Worm (Caenorhabditis elegans) whole organism, young adult: ENCODE results near the gene srab-20.

Experiments used
- B0019.2 ChIP-seq: fragments of 200-800 bp; sonication (Bioruptor generic); conservative IDR thresholded peaks from 2 replicates; pipeline ENCODE4 v1.3.6; 2022; ENCODE audit warnings: missing genetic modification reagents, missing genetic modification characterization, missing compliant biosample characterization
- B0035.1 ChIP-seq: sonication (generic microtip); optimal IDR thresholded peaks from 2 replicates; lab custom pipeline; 2016; ENCODE audit warnings: missing genetic modification characterization, mild to moderate bottlenecking, missing compliant biosample characterization, missing genotype, missing genetic modification reagents
- B0261.1 ChIP-seq: sonication (generic microtip); optimal IDR thresholded peaks from 2 replicates; lab custom pipeline; 2016; ENCODE audit warnings: mild to moderate bottlenecking, missing genetic modification characterization, moderate library complexity, missing compliant biosample characterization
- F22D6.2 ChIP-seq: sonication (generic microtip); optimal IDR thresholded peaks from 2 replicates; lab custom pipeline; 2016; ENCODE audit warnings: mild to moderate bottlenecking, missing genetic modification characterization, missing compliant biosample characterization
- F37B4.10 ChIP-seq: fragments of 200-800 bp; sonication (Bioruptor generic); IDR thresholded peaks from 2 replicates; pipeline ENCODE4 v1.3.6; 2022; ENCODE audit warnings: missing genetic modification characterization, missing compliant biosample characterization
- F49E8.2 ChIP-seq: sonication (generic microtip); optimal IDR thresholded peaks from 3 replicates; lab custom pipeline; 2017; ENCODE audit warnings: missing genetic modification characterization, mild to moderate bottlenecking, missing compliant biosample characterization, antibody characterized with exemption, moderate library complexity; ENCODE audit not compliant: insufficient read depth
- F52B5.7 ChIP-seq: sonication (generic microtip); optimal IDR thresholded peaks from 2 replicates; lab custom pipeline; 2016; ENCODE audit warnings: mild to moderate bottlenecking, missing genetic modification characterization, missing compliant biosample characterization
- F57A8.1 ChIP-seq: fragments of 200-800 bp; sonication (Bioruptor generic); optimal IDR thresholded peaks from 2 replicates; lab custom pipeline; 2018; ENCODE audit warnings: mild to moderate bottlenecking, missing genetic modification characterization, moderate library complexity, missing compliant biosample characterization
- F57C9.4 ChIP-seq: sonication (generic microtip); optimal IDR thresholded peaks from 2 replicates; lab custom pipeline; 2017; ENCODE audit warnings: mild to moderate bottlenecking, missing genetic modification characterization, missing compliant biosample characterization
- K12H6.12 ChIP-seq: fragments of 200-800 bp; sonication (Bioruptor generic); optimal IDR thresholded peaks from 2 replicates; lab custom pipeline; 2018; ENCODE audit warnings: mild to moderate bottlenecking, missing genetic modification characterization, missing compliant biosample characterization
- Y53F4B.3 ChIP-seq: fragments of 200-800 bp; sonication (Bioruptor generic); IDR thresholded peaks from 2 replicates; pipeline ENCODE4 v1.3.6; 2022; ENCODE audit warnings: missing genetic modification reagents, missing genetic modification characterization, missing compliant biosample characterization
- Y95B8A.8 ChIP-seq: fragments of 200-800 bp; sonication (Bioruptor generic); IDR thresholded peaks from 2 replicates; pipeline ENCODE4 v1.3.6; 2022; ENCODE audit warnings: missing genetic modification reagents, missing genetic modification characterization, missing compliant biosample characterization
- akir-1 ChIP-seq: fragments of 200-800 bp; sonication (Bioruptor generic); optimal IDR thresholded peaks from 2 replicates; lab custom pipeline; 2018; ENCODE audit warnings: mild to moderate bottlenecking, missing genetic modification characterization, moderate library complexity, missing compliant biosample characterization
- ccch-3 ChIP-seq: fragments of 200-800 bp; sonication (Bioruptor generic); optimal IDR thresholded peaks from 2 replicates; lab custom pipeline; 2018; ENCODE audit warnings: mild to moderate bottlenecking, missing genetic modification characterization, missing compliant biosample characterization
- ceh-58 ChIP-seq: fragments of 200-800 bp; sonication (Bioruptor generic); IDR thresholded peaks from 2 replicates; pipeline ENCODE4 v1.3.6; 2022; ENCODE audit warnings: missing genetic modification characterization, missing compliant biosample characterization
- ceh-79 ChIP-seq: sonication (generic microtip); optimal IDR thresholded peaks from 2 replicates; lab custom pipeline; 2017; ENCODE audit warnings: mild to moderate bottlenecking, missing genetic modification characterization, missing compliant biosample characterization
- ceh-91 ChIP-seq: fragments of 200-800 bp; sonication (Bioruptor generic); IDR thresholded peaks from 2 replicates; pipeline ENCODE4 v1.3.6; 2022; ENCODE audit warnings: missing genetic modification reagents, missing genetic modification characterization, missing compliant biosample characterization
- dpl-1 ChIP-seq: fragments of 150-350 bp; optimal IDR thresholded peaks from 2 replicates; lab custom pipeline; 2014; ENCODE audit warnings: missing biosample characterization, missing genetic modification reagents, missing genetic modification characterization
- efl-1 ChIP-seq: fragments of 150-350 bp; optimal IDR thresholded peaks from 2 replicates; lab custom pipeline; 2014; ENCODE audit warnings: missing biosample characterization, missing genetic modification reagents, missing genetic modification characterization
- let-526 ChIP-seq: fragments of 200-800 bp; sonication (Bioruptor generic); IDR thresholded peaks from 2 replicates; pipeline ENCODE4 v1.3.6; 2022; ENCODE audit warnings: missing genetic modification reagents, missing genetic modification characterization, missing compliant biosample characterization
- lin-26 ChIP-seq: fragments of 200-800 bp; sonication (Bioruptor generic); IDR thresholded peaks from 2 replicates; pipeline ENCODE4 v1.3.6; 2022; ENCODE audit warnings: missing genetic modification reagents, missing genetic modification characterization, missing compliant biosample characterization
- lsy-27 ChIP-seq: sonication (generic microtip); optimal IDR thresholded peaks from 2 replicates; lab custom pipeline; 2017; ENCODE audit warnings: missing genetic modification characterization, mild to moderate bottlenecking, missing compliant biosample characterization, antibody characterized with exemption, missing genotype, borderline replicate concordance; ENCODE audit not compliant: insufficient read depth
- nfya-2 ChIP-seq: fragments of 200-800 bp; sonication (Bioruptor generic); IDR thresholded peaks from 2 replicates; pipeline ENCODE4 v1.3.6; 2022; ENCODE audit warnings: missing genetic modification reagents, missing genetic modification characterization, missing compliant biosample characterization
- nhr-80 ChIP-seq: sonication (generic microtip); optimal IDR thresholded peaks from 2 replicates; lab custom pipeline; 2016; ENCODE audit warnings: missing genetic modification characterization, missing compliant biosample characterization
- nhr-90 ChIP-seq: sonication (generic microtip); optimal IDR thresholded peaks from 2 replicates; lab custom pipeline; 2016; ENCODE audit warnings: missing genotype, mild to moderate bottlenecking, missing genetic modification characterization, missing compliant biosample characterization
- rec-8 ChIP-seq, 2 experiments: sonication (generic microtip); optimal IDR thresholded peaks; 2 replicates each; lab custom pipeline; 2016; ENCODE audit warnings: mild to moderate bottlenecking in 2 of 2, missing genetic modification characterization in 2 of 2, missing genetic modification reagents in 2 of 2, missing genotype in 2 of 2, missing biosample characterization in 1 of 2, missing compliant biosample characterization in 1 of 2, moderate library complexity in 1 of 2
- sdz-38 ChIP-seq: sonication (generic microtip); optimal IDR thresholded peaks from 2 replicates; lab custom pipeline; 2016; ENCODE audit warnings: missing genotype, missing genetic modification characterization, missing compliant biosample characterization
- snpc-1.1 ChIP-seq: sonication (generic microtip); optimal IDR thresholded peaks from 2 replicates; lab custom pipeline; 2017; ENCODE audit warnings: missing genetic modification characterization, mild to moderate bottlenecking, missing compliant biosample characterization, antibody characterized with exemption, moderate library complexity, missing genotype, missing genetic modification reagents; ENCODE audit not compliant: insufficient read depth
- snpc-1.3 ChIP-seq: sonication (generic microtip); optimal IDR thresholded peaks from 2 replicates; lab custom pipeline; 2017; ENCODE audit warnings: missing genetic modification characterization, mild to moderate bottlenecking, missing compliant biosample characterization, antibody characterized with exemption, moderate library complexity, missing genotype, missing genetic modification reagents; ENCODE audit not compliant: insufficient read depth
- snpc-4 ChIP-seq, 5 experiments: fragments of 150-350 bp in 1 of 5; sonication (generic microtip) in 4 of 5; optimal IDR thresholded peaks; 2 replicates each; lab custom pipeline; 2014 to 2018; ENCODE audit warnings: missing genetic modification characterization in 5 of 5, missing biosample characterization in 3 of 5, antibody characterized with exemption in 2 of 5, mild to moderate bottlenecking in 2 of 5, missing compliant biosample characterization in 2 of 5, missing genotype in 2 of 5, moderate library complexity in 2 of 5, missing genetic modification reagents in 1 of 5
- somi-1 ChIP-seq: fragments of 200-800 bp; sonication (Bioruptor generic); optimal IDR thresholded peaks from 2 replicates; lab custom pipeline; 2018; ENCODE audit warnings: mild to moderate bottlenecking, missing genetic modification characterization, missing compliant biosample characterization
- ztf-22 ChIP-seq: fragments of 200-800 bp; sonication (Bioruptor generic); optimal IDR thresholded peaks from 2 replicates; lab custom pipeline; 2018; ENCODE audit warnings: mild to moderate bottlenecking, missing genetic modification characterization, moderate library complexity, missing compliant biosample characterization
- ztf-25 ChIP-seq: fragments of 200-800 bp; sonication (Bioruptor generic); IDR thresholded peaks from 2 replicates; pipeline ENCODE4 v1.3.6; 2022; ENCODE audit warnings: missing genetic modification reagents, missing genetic modification characterization, missing compliant biosample characterization
- ztf-28 ChIP-seq: fragments of 200-800 bp; sonication (Bioruptor generic); IDR thresholded peaks from 2 replicates; pipeline ENCODE4 v1.3.6; 2022; ENCODE audit warnings: missing genetic modification reagents, missing genetic modification characterization, missing compliant biosample characterization
- ztf-6 ChIP-seq: fragments of 200-800 bp; sonication (Bioruptor generic); IDR thresholded peaks from 2 replicates; pipeline ENCODE4 v1.3.6; 2022; ENCODE audit warnings: missing genetic modification reagents, missing genetic modification characterization, missing compliant biosample characterization

Gene srab-20

DNA sequence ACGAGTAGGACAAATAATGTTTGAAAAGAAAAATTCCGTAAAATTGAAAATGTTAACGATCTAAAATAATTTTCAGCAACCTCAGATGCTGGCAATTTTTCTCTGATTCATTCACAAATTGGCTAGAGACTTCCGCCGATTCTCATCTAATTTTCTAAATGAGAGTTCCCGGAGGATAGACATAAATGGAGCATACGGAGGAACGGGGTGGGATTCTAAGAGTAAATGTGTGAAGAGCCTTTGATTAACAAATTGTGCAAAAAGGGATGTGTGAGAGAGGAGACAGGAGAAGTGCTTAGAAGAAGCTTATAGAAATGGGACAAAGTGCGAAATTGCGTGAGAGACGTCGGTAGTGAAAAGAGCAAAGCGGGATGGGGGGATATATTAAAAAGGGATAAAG lies 22.8 kb downstream of the srab-20 start:
- no peak for TF ChIP-seq ztf-6 (GFP tag; lab: Robert Waterston, UW)
- no peak for TF ChIP-seq F57C9.4 (tag; lab: Kevin White, UChicago)
- TF ChIP-seq nhr-80, result no peak
- TF ChIP-seq dpl-1 (GFP tag; lab: Kevin White, UChicago), result no peak
- TF ChIP-seq ceh-58 (GFP tag; lab: Robert Waterston, UW), result no peak
- TF ChIP-seq Y95B8A.8 (GFP tag; lab: Robert Waterston, UW), result no peak
- TF ChIP-seq Y53F4B.3 (GFP tag; lab: Robert Waterston, UW), result no peak
- no peak for TF ChIP-seq ccch-3
- TF ChIP-seq lin-26 (GFP tag; lab: Robert Waterston, UW), result no peak
- no peak for TF ChIP-seq snpc-4 (GFP tag; optimal IDR thresholded peaks at IDR 0.05; lab: Kevin White, UChicago)
- TF ChIP-seq snpc-4 (tag; optimal IDR thresholded peaks at IDR 0.05; lab: Kevin White, UChicago), result no peak
- TF ChIP-seq ceh-91 (GFP tag; lab: Robert Waterston, UW), result no peak
- no peak for TF ChIP-seq sdz-38
- TF ChIP-seq F52B5.7, result no peak
- TF ChIP-seq nhr-90 (tag; lab: Kevin White, UChicago), result no peak
- no peak for TF ChIP-seq F22D6.2 (tag; lab: Kevin White, UChicago)
- TF ChIP-seq snpc-1.3 (tag; lab: Kevin White, UChicago), result no peak
- no peak for TF ChIP-seq nfya-2 (GFP tag; lab: Robert Waterston, UW)
- TF ChIP-seq, all 124 proteins: peak for 0

DNA sequence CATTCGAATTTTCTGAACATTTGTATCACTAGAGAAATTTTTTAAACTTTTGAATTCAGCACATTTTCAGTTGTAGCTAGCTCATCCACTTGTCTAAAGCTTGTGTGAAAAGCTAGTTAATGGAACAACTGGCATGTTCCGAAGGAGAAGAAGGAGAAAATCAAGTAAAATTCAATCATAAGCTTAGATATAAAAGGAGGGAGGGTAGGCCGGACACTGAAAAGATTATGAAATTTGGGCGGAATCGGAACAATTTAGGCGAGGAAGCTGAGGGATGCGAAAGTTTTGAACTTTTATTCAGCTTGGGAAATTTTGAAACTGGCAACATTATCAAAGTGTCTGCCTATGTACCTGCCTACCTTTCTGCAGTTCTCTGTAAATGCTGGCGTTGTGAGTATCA lies 23.7 kb downstream of the srab-20 start:
- no peak for TF ChIP-seq ztf-25 (GFP tag; lab: Robert Waterston, UW)
- TF ChIP-seq snpc-4 (GFP tag; optimal IDR thresholded peaks at IDR 0.05; lab: Kevin White, UChicago), result no peak
- TF ChIP-seq snpc-4 (tag; optimal IDR thresholded peaks at IDR 0.05; lab: Kevin White, UChicago), result no peak
- no peak for TF ChIP-seq K12H6.12 (tag; lab: Kevin White, UChicago)
- no peak for TF ChIP-seq ceh-79 (tag; lab: Kevin White, UChicago)
- no peak for TF ChIP-seq lsy-27 (tag; lab: Kevin White, UChicago)
- no peak for TF ChIP-seq ztf-28 (GFP tag; lab: Robert Waterston, UW)
- no peak for TF ChIP-seq snpc-1.1 (tag; lab: Kevin White, UChicago)
- no peak for TF ChIP-seq akir-1
- no peak for TF ChIP-seq B0261.1 (tag; lab: Kevin White, UChicago)
- TF ChIP-seq somi-1 (GFP tag; lab: Kevin White, UChicago), result no peak
- no peak for TF ChIP-seq F37B4.10
- TF ChIP-seq dpl-1 (GFP tag; lab: Kevin White, UChicago), result no peak
- no peak for TF ChIP-seq B0035.1 (tag; lab: Kevin White, UChicago)
- TF ChIP-seq F57A8.1 (GFP tag; lab: Kevin White, UChicago), result no peak
- TF ChIP-seq F49E8.2 (tag; lab: Kevin White, UChicago), result no peak
- TF ChIP-seq efl-1 (GFP tag; lab: Kevin White, UChicago), result no peak
- no peak for TF ChIP-seq Y53F4B.3 (GFP tag; lab: Robert Waterston, UW)
- TF ChIP-seq let-526 (GFP tag; lab: Robert Waterston, UW), result no peak
- no peak for TF ChIP-seq F52B5.7
- TF ChIP-seq B0019.2 (GFP tag; lab: Robert Waterston, UW), result no peak

ce11 chrV:3454620-3455019 lies 25.8 kb downstream of the srab-20 start:
- no peak for TF ChIP-seq ztf-6 (GFP tag; lab: Robert Waterston, UW)
- no peak for TF ChIP-seq ztf-22
- TF ChIP-seq rec-8 (tag; optimal IDR thresholded peaks at IDR 0.05; lab: Kevin White, UChicago), result no peak
